Fruit fly (Drosophila melanogaster): Measurements from ENCODE around the gene CG4229.

Gene CG4229

dm6 chr3L:16571014-16571738 lies 14.6 kb downstream of the CG4229 start (continued):
- TF ChIP-seq CG11093 (GFP tag; IDR thresholded peaks at IDR 0.05) (no peak), CG16779 (GFP tag; IDR thresholded peaks at IDR 0.05) (no peak), nau (GFP tag; optimal IDR thresholded peaks at IDR 0.05) (peak; percentile 22), unpg (GFP tag; optimal IDR thresholded peaks at IDR 0.05) (peak; percentile 65), esg (GFP tag; conservative IDR thresholded peaks at IDR 0.05) (peak; percentile 47), ems (GFP tag; optimal IDR thresholded peaks at IDR 0.05) (peak; percentile 46), ssp (GFP tag; IDR thresholded peaks at IDR 0.05) (no peak), chm (GFP tag; IDR thresholded peaks at IDR 0.05) (no peak), mam (GFP tag; optimal IDR thresholded peaks at IDR 0.05) (peak; percentile 50), CG4282 (GFP tag; optimal IDR thresholded peaks at IDR 0.05) (no peak), vfl (GFP tag; optimal IDR thresholded peaks at IDR 0.05) (peak; percentile 25), lbe (GFP tag; optimal IDR thresholded peaks at IDR 0.05) (no peak), bcd (GFP tag; optimal IDR thresholded peaks at IDR 0.05) (peak; percentile 29), Neu2 (GFP tag; optimal IDR thresholded peaks at IDR 0.05; ENCODE audit: borderline replicate concordance) (no peak), gfzf (GFP tag; optimal IDR thresholded peaks at IDR 0.05) (no peak)

- TF ChIP-seq Pdp1 (GFP tag; optimal IDR thresholded peaks at IDR 0.05) = peak in 1 of 2 experiments; percentile 71
- no peak for TF ChIP-seq Atf3 (GFP tag; optimal IDR thresholded peaks at IDR 0.05)
- TF ChIP-seq CG11504 (tag; optimal IDR thresholded peaks at IDR 0.05) = peak; percentile 9
- TF ChIP-seq Mes4 (GFP tag; optimal IDR thresholded peaks at IDR 0.05) = no peak
- TF ChIP-seq sens (GFP tag) = peak; percentile 54
- no peak for TF ChIP-seq CG2120 (GFP tag; optimal IDR thresholded peaks at IDR 0.05)
- no peak for TF ChIP-seq fd3F (GFP tag; optimal IDR thresholded peaks at IDR 0.05)
- 0 out of 3 replicates have a peak, but pooled peaks have one; percentile 0 for TF ChIP-seq zfh1 (GFP tag; IDR thresholded peaks at IDR 0.05)
Measured at dm6 chr3L:16571739-16572063, 15.1 kb downstream of the CG4229 start.

- TF ChIP-seq CG34376 (GFP tag; optimal IDR thresholded peaks at IDR 0.05) = peak; percentile 71
- 0 out of 3 replicates have a peak, but pooled peaks have one; percentile 6 for TF ChIP-seq CG6791 (GFP tag; IDR thresholded peaks at IDR 0.05; ENCODE audit: partially characterized antibody)
- peak; percentile 34; the same call in 1 of the 2 replicates for TF ChIP-seq stc (GFP tag; IDR thresholded peaks at IDR 0.05)
- no peak for TF ChIP-seq CG2875 (GFP tag; optimal IDR thresholded peaks at IDR 0.05)
- peak; percentile 70 for TF ChIP-seq Med (GFP tag)
- no peak for TF ChIP-seq CG1792 (GFP tag; optimal IDR thresholded peaks at IDR 0.05)
- TF ChIP-seq CG8290 (GFP tag; optimal IDR thresholded peaks at IDR 0.05) = no peak
- peak in 1 of 2 experiments; percentile 40 for TF ChIP-seq CG8290 (tag; optimal IDR thresholded peaks at IDR 0.05)
- peak; percentile 32; the same call in 1 of the 2 replicates for TF ChIP-seq CG32532 (GFP tag; IDR thresholded peaks at IDR 0.05)
- TF ChIP-seq Nf-YC (tag; optimal IDR thresholded peaks at IDR 0.05) = peak; percentile 1
- TF ChIP-seq Fer1 (GFP tag; optimal IDR thresholded peaks at IDR 0.05) = peak; percentile 14
- 0 out of 3 replicates have a peak, but pooled peaks have one; percentile 26 for TF ChIP-seq CG11695 (GFP tag; IDR thresholded peaks at IDR 0.05)
- no peak for TF ChIP-seq E2f1 (GFP tag; IDR thresholded peaks at IDR 0.05)
- peak; percentile 19 for TF ChIP-seq oc (tag; optimal IDR thresholded peaks at IDR 0.05)
- peak; percentile 23; the same call in 1 of the 2 replicates for TF ChIP-seq unc-4 (GFP tag; IDR thresholded peaks at IDR 0.05; ENCODE audit: partially characterized antibody)
- peak; percentile 34 for TF ChIP-seq sens (GFP tag)
- peak; percentile 15 for TF ChIP-seq stwl (tag; optimal IDR thresholded peaks at IDR 0.05)
- TF ChIP-seq grn (GFP tag; optimal IDR thresholded peaks at IDR 0.05) = peak; percentile 92
- peak; percentile 26 for TF ChIP-seq sd (tag; optimal IDR thresholded peaks at IDR 0.05)
- TF ChIP-seq CG13287 (GFP tag; IDR thresholded peaks at IDR 0.05; ENCODE audit: partially characterized antibody) = peak; percentile 23; the same call in 1 of the 2 replicates
- peak; percentile 56 for TF ChIP-seq gro (GFP tag; optimal IDR thresholded peaks at IDR 0.05)
- TF ChIP-seq CG42726 (GFP tag; IDR thresholded peaks at IDR 0.05; ENCODE audit: partially characterized antibody) = 0 out of 2 replicates have a peak, but pooled peaks have one; percentile 10
- TF ChIP-seq CG30431 (GFP tag; optimal IDR thresholded peaks at IDR 0.05) = no peak
- no peak for TF ChIP-seq az2 (GFP tag; optimal IDR thresholded peaks at IDR 0.05)
- TF ChIP-seq lab (GFP tag; optimal IDR thresholded peaks at IDR 0.05) = peak; percentile 55
- peak; percentile 79; the same call in 1 of the 2 replicates for TF ChIP-seq chm (GFP tag; IDR thresholded peaks at IDR 0.05)
Measured at dm6 chr3L:16572208-16572607, 15.6 kb downstream of the CG4229 start.
